Fruit fly (Drosophila melanogaster) whole organism, wandering third instar larva: ENCODE results near the gene CG42233.

Source experiments
- CG9705 ChIP-seq: fragments of 200-800 bp; sonication (Bioruptor generic); optimal IDR thresholded peaks from 2 replicates; lab custom pipeline; 2018; ENCODE audit warnings: missing biosample characterization, mild to moderate bottlenecking, missing genetic modification characterization
- Hr78 ChIP-seq: fragments of >200 bp; optimal IDR thresholded peaks from 2 replicates; lab custom pipeline; 2017; ENCODE audit warnings: missing biosample characterization, missing genetic modification characterization
- Myc ChIP-seq: fragments of >200 bp; optimal IDR thresholded peaks from 2 replicates; lab custom pipeline; 2017
- fru ChIP-seq: fragments of 200-800 bp; sonication (Bioruptor generic); optimal IDR thresholded peaks from 3 replicates; lab custom pipeline; 2016; ENCODE audit warnings: missing biosample characterization, mild to moderate bottlenecking, missing genetic modification characterization
- psq ChIP-seq: fragments of 200-800 bp; sonication (Bioruptor generic); optimal IDR thresholded peaks from 3 replicates; lab custom pipeline; 2017; ENCODE audit warnings: missing biosample characterization, mild to moderate bottlenecking, missing genetic modification characterization, moderate library complexity

DNA sequence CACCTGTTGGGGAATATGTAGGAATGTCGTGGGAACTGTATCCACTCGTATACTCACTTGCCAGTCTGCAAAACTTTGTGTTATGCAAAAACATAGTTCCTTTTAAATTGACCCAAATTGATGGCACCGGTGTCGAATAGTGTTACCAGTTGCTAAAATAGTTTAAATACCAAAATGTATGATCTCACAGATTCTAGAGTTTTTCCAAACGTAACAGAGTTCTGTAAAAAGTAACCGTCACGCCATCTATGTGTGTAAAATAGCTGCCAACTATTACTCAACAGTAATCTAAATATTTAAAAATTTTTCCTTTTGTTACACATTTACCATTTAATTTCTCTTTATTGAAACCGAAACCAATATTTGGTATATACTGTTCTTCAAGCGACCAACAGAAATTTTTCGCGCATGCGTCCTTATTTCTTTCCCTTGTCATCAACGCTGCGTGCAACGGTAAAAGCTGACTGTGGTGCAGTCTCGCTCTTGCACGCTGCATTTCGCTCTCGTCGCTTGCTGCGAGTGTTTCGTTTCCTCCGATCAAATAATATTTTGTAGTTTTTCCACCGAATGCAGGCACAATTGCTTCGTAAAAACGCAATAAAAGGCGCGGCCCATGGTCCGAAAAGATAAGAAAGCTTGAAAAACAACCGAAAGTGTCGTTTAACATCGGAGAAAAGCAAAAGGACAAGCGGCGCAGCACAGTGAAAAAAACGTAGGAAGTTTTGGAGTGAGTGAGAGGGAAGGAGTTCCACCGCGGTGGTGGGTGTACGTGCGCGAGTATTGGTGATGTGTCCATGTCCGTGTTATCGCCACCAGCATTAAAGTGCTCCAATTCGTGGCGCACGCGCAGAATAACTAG lies 7.3 kb upstream of the CG42233 start, which contains the start of the genes FeCH and RhoGAP100F:
- no peak for TF ChIP-seq Myc
- TF ChIP-seq Hr78 (GFP tag; lab: Kevin White, UChicago), result no peak
- no peak for TF ChIP-seq CG9705
- TF ChIP-seq psq, result no peak
- TF ChIP-seq fru, result no peak
